Fruit fly (Drosophila melanogaster): Measurements from ENCODE around the gene pelo.

The pelo gene

DNA sequence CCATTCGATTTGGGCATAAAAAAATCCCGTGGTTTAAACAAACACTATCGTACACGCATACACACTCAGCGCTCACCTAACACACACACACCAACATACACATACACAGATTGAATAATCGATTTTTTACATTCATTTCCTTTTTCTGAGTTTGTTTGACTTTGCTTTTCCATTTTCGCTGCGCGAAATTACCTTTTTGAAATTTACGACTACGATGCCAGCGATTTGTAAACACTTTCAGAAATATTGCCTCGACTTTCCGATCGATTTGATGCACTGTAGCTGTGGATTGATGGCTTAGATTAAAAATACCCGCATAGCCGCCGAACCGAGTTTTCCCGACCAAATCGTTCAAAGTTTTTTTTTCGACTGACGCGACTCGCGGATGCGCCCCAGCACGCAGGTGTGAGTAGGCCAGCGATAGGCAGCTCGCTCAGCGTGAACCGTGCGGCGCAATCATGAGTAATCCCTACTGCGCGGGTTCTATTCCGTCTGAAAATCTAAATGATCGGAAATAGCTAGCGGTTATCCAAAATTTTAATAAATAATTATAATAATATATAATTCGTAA is 1.6 kb upstream of the pelo start, which contains the start of gene Pka-C1:
Pka-C1 (minus strand) TSS at position 375 of the 571 bp plus-strand sequence.
- peak; percentile 58 for TF ChIP-seq CG6854 (GFP tag; optimal IDR thresholded peaks at IDR 0.05)
- TF ChIP-seq fkh (GFP tag; optimal IDR thresholded peaks at IDR 0.05) = peak; percentile 31
- peak; percentile 25 for TF ChIP-seq OdsH (GFP tag; optimal IDR thresholded peaks at IDR 0.05)
- TF ChIP-seq Hr39 (GFP tag; optimal IDR thresholded peaks at IDR 0.05) = no peak
- no peak for TF ChIP-seq fd59A (GFP tag; optimal IDR thresholded peaks at IDR 0.05)
- no peak for TF ChIP-seq Blimp-1 (GFP tag; optimal IDR thresholded peaks at IDR 0.05)
- no peak for TF ChIP-seq fd85E (GFP tag; optimal IDR thresholded peaks at IDR 0.05)
- TF ChIP-seq CG16779 (tag; optimal IDR thresholded peaks at IDR 0.05) = no peak
- no peak for TF ChIP-seq CG9139 (GFP tag; optimal IDR thresholded peaks at IDR 0.05)
- TF ChIP-seq achi (GFP tag; optimal IDR thresholded peaks at IDR 0.05) = peak; percentile 4
- no peak for TF ChIP-seq Ets96B (tag; optimal IDR thresholded peaks at IDR 0.05)
- no peak for TF ChIP-seq CG8319 (GFP tag; optimal IDR thresholded peaks at IDR 0.05)
- TF ChIP-seq Eip78C (GFP tag) = peak; percentile 49
- no peak for TF ChIP-seq Eip93F (GFP tag; optimal IDR thresholded peaks at IDR 0.05)
- TF ChIP-seq CG11762 (GFP tag; optimal IDR thresholded peaks at IDR 0.05; ENCODE audit: insufficient read depth) = no peak
- 0 out of 2 replicates have a peak, but pooled peaks have one; percentile 10 for TF ChIP-seq Gug (GFP tag; IDR thresholded peaks at IDR 0.05)
- no peak for TF ChIP-seq dac (GFP tag; optimal IDR thresholded peaks at IDR 0.05)
- no peak for TF ChIP-seq CG4318 (GFP tag; optimal IDR thresholded peaks at IDR 0.05)
- no peak for TF ChIP-seq lz (GFP tag; optimal IDR thresholded peaks at IDR 0.05)
- no peak for TF ChIP-seq pdm3 (GFP tag; optimal IDR thresholded peaks at IDR 0.05)
- TF ChIP-seq CG7368 (GFP tag; optimal IDR thresholded peaks at IDR 0.05) = no peak
- peak; percentile 28 for TF ChIP-seq CG6808 (GFP tag; optimal IDR thresholded peaks at IDR 0.05)
- TF ChIP-seq CG6792 (GFP tag; optimal IDR thresholded peaks at IDR 0.05) = no peak
- TF ChIP-seq CG10631 (GFP tag; optimal IDR thresholded peaks at IDR 0.05) = no peak
- TF ChIP-seq CG32006 (GFP tag; optimal IDR thresholded peaks at IDR 0.05) = no peak
- peak; percentile 68; the same call in 2 of the 3 replicates for TF ChIP-seq CG6163 (GFP tag; IDR thresholded peaks at IDR 0.05)
- peak; percentile 11 to 15 for TF ChIP-seq ss (GFP tag; optimal IDR thresholded peaks at IDR 0.05)
- no peak for TF ChIP-seq spab (GFP tag; optimal IDR thresholded peaks at IDR 0.05)
- no peak for TF ChIP-seq dsx (GFP tag; optimal IDR thresholded peaks at IDR 0.05; ENCODE audit: poor library complexity, severe bottlenecking)
- TF ChIP-seq CG11294 (GFP tag; IDR thresholded peaks at IDR 0.05) = no peak
- TF ChIP-seq Sox14 (GFP tag; optimal IDR thresholded peaks at IDR 0.05) = no peak
- no peak for TF ChIP-seq Eip75B (GFP tag; optimal IDR thresholded peaks at IDR 0.05)
- peak; percentile 48; the same call in 1 of the 3 replicates for TF ChIP-seq eg (GFP tag; IDR thresholded peaks at IDR 0.05)
- no peak for TF ChIP-seq Smox (GFP tag; optimal IDR thresholded peaks at IDR 0.05)
- TF ChIP-seq Lpt (GFP tag; optimal IDR thresholded peaks at IDR 0.05) = no peak
- TF ChIP-seq CG1621 (tag; optimal IDR thresholded peaks at IDR 0.05) = peak; percentile 96
- TF ChIP-seq CG8632 (GFP tag; optimal IDR thresholded peaks at IDR 0.05) = no peak
- no peak for TF ChIP-seq net (GFP tag; optimal IDR thresholded peaks at IDR 0.05)
- TF ChIP-seq CG8119 (GFP tag; IDR thresholded peaks at IDR 0.05) = peak; percentile 54; the same call in 2 of the 3 replicates
- TF ChIP-seq Hr4 (GFP tag; optimal IDR thresholded peaks at IDR 0.05) = no peak
- TF ChIP-seq CG34406 (GFP tag; optimal IDR thresholded peaks at IDR 0.05) = no peak
- TF ChIP-seq acj6 (GFP tag; optimal IDR thresholded peaks at IDR 0.05) = no peak
- TF ChIP-seq vri (GFP tag; optimal IDR thresholded peaks at IDR 0.05) = peak; percentile 63
- no peak for TF ChIP-seq Hr38 (GFP tag; optimal IDR thresholded peaks at IDR 0.05)
- peak; percentile 45 for TF ChIP-seq CG3032 (tag; optimal IDR thresholded peaks at IDR 0.05)
- TF ChIP-seq topi (GFP tag; optimal IDR thresholded peaks at IDR 0.05) = no peak
